Worm (Caenorhabditis elegans) whole organism, midembryonic: ENCODE data around the gene R12B2.6.

Source experiments
- T22C8.4 ChIP-seq: fragments of 200-800 bp; sonication (Bioruptor generic); IDR thresholded peaks from 2 replicates; pipeline ENCODE4 v1.3.6; 2022; ENCODE audit warnings: missing genetic modification characterization, missing compliant biosample characterization
- cog-1 ChIP-seq: sonication (generic microtip); optimal IDR thresholded peaks from 2 replicates; lab custom pipeline; 2016; ENCODE audit warnings: missing genetic modification characterization, missing compliant biosample characterization
- flt-1 ChIP-seq: fragments of 200-800 bp; sonication (Bioruptor generic); IDR thresholded peaks from 2 replicates; pipeline ENCODE4 v1.3.6; 2022; ENCODE audit warnings: missing genetic modification characterization, missing compliant biosample characterization
- klf-2 ChIP-seq: fragments of 200-800 bp; sonication (Bioruptor generic); conservative IDR thresholded peaks from 2 replicates; pipeline ENCODE4 v1.3.6; 2022; ENCODE audit warnings: missing genetic modification reagents, missing genetic modification characterization, missing compliant biosample characterization
- med-1 ChIP-seq: sonication (generic microtip); optimal IDR thresholded peaks from 2 replicates; lab custom pipeline; 2017; ENCODE audit warnings: missing genetic modification characterization, mild to moderate bottlenecking, missing compliant biosample characterization, antibody characterized with exemption, missing genetic modification reagents; ENCODE audit not compliant: insufficient read depth
- tab-1 ChIP-seq: fragments of 200-800 bp; sonication (Bioruptor generic); IDR thresholded peaks from 2 replicates; pipeline ENCODE4 v1.3.6; 2022; ENCODE audit warnings: missing genetic modification characterization, missing compliant biosample characterization
- ztf-23 ChIP-seq: fragments of 200-800 bp; sonication (Bioruptor generic); IDR thresholded peaks from 2 replicates; pipeline ENCODE4 v1.3.6; 2022; ENCODE audit warnings: missing genetic modification reagents, missing genetic modification characterization, missing compliant biosample characterization
- ztf-29 ChIP-seq: fragments of 200-800 bp; sonication (Bioruptor generic); IDR thresholded peaks from 2 replicates; pipeline ENCODE4 v1.3.6; 2022; ENCODE audit warnings: missing genetic modification reagents, missing genetic modification characterization, missing compliant biosample characterization

DNA sequence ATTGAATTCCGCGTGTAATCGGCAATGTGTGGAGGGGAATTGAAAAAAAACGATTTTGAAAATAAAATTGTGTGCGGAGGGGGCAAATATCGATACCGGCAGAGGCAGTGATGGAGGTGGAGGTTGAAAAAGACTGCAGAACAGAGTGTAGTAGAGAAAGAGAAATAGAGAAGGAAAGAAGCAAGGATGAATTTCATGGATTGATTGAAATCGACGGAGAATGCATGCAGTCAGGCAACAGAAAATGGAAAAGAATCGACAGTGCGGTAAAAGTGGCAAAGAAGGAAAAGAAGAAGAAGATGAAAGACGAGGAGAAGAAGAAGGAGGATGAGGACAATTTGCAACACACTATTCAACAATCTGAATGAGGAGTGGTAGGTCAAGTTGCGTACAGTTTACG is 2.9 kb upstream of the R12B2.6 start, which contains the start of gene W04D12.1:
- no peak for TF ChIP-seq klf-2
- no peak for TF ChIP-seq cog-1 (tag; lab: Kevin White, UChicago)
- no peak for TF ChIP-seq tab-1
- no peak for TF ChIP-seq ztf-23 (GFP tag; lab: Robert Waterston, UW)
- no peak for TF ChIP-seq ztf-29 (GFP tag; lab: Robert Waterston, UW)
- no peak for TF ChIP-seq med-1 (GFP tag; lab: Kevin White, UChicago)
- TF ChIP-seq flt-1 (GFP tag; lab: Robert Waterston, UW): no peak
- no peak for TF ChIP-seq T22C8.4 (GFP tag; lab: Robert Waterston, UW)
